Worm (Caenorhabditis elegans) whole organism, L4 larva: ENCODE measurements around the gene bre-3.

Experiments
- F37D6.2 ChIP-seq: sonication (generic microtip); optimal IDR thresholded peaks from 2 replicates; lab custom pipeline; 2016; ENCODE audit warnings: mild to moderate bottlenecking, missing genetic modification characterization, missing compliant biosample characterization
- F49E8.2 ChIP-seq: sonication (generic microtip); optimal IDR thresholded peaks from 2 replicates; lab custom pipeline; 2016; ENCODE audit warnings: missing compliant biosample characterization, mild to moderate bottlenecking, missing genetic modification characterization, borderline replicate concordance
- Y75B8A.6 ChIP-seq: fragments of 200-800 bp; sonication (Bioruptor generic); IDR thresholded peaks from 2 replicates; pipeline ENCODE4 v1.3.6; 2022; ENCODE audit warnings: missing genetic modification reagents, missing genetic modification characterization, missing compliant biosample characterization
- ZK337.2 ChIP-seq: fragments of 200-800 bp; sonication (Bioruptor generic); IDR thresholded peaks from 2 replicates; pipeline ENCODE4 v1.3.6; 2022; ENCODE audit warnings: missing genetic modification reagents, missing genetic modification characterization, missing compliant biosample characterization
- aha-1 ChIP-seq: fragments of 150-350 bp; peaks from one replicate; lab custom pipeline; 2014; ENCODE audit warnings: missing biosample characterization, missing genetic modification characterization
- arid-1 ChIP-seq: fragments of 200-800 bp; sonication (Bioruptor generic); conservative IDR thresholded peaks from 2 replicates; pipeline ENCODE4 v1.3.6; 2022; ENCODE audit warnings: missing genetic modification reagents, missing genetic modification characterization, missing compliant biosample characterization
- attf-4 ChIP-seq: sonication (generic microtip); optimal IDR thresholded peaks from 3 replicates; lab custom pipeline; 2017; ENCODE audit warnings: missing biosample characterization, missing genetic modification characterization
- ceh-20 ChIP-seq: fragments of 200-800 bp; sonication (Bioruptor generic); IDR thresholded peaks from 2 replicates; pipeline ENCODE4 v1.3.6; 2022; ENCODE audit warnings: missing genetic modification reagents, missing genetic modification characterization, missing compliant biosample characterization
- ceh-28 ChIP-seq: fragments of 150-350 bp; optimal IDR thresholded peaks from 2 replicates; lab custom pipeline; 2014; ENCODE audit warnings: missing biosample characterization, missing genetic modification reagents, missing genetic modification characterization
- ceh-44 ChIP-seq: fragments of 200-800 bp; sonication (Bioruptor generic); IDR thresholded peaks from 2 replicates; pipeline ENCODE4 v1.3.6; 2022; ENCODE audit warnings: missing genetic modification reagents, missing genetic modification characterization, missing compliant biosample characterization
- ceh-62 ChIP-seq: sonication (generic microtip); optimal IDR thresholded peaks from 2 replicates; lab custom pipeline; 2017; ENCODE audit warnings: missing biosample characterization, missing genetic modification characterization
- ceh-82 ChIP-seq: sonication (generic microtip); optimal IDR thresholded peaks from 2 replicates; lab custom pipeline; 2017; ENCODE audit warnings: missing biosample characterization, missing genetic modification characterization
- cey-2 ChIP-seq: sonication (generic microtip); optimal IDR thresholded peaks from 3 replicates; lab custom pipeline; 2017; ENCODE audit warnings: missing genetic modification characterization, mild to moderate bottlenecking, missing compliant biosample characterization, antibody characterized with exemption, borderline replicate concordance; ENCODE audit not compliant: insufficient read depth
- daf-16 ChIP-seq, 3 experiments: sonication (generic microtip); optimal IDR thresholded peaks; 2 replicates each; lab custom pipeline; 2016 to 2017; ENCODE audit warnings: missing genetic modification characterization in 3 of 3, missing genetic modification reagents in 3 of 3, mild to moderate bottlenecking in 2 of 3, missing compliant biosample characterization in 2 of 3, missing biosample characterization in 1 of 3, moderate library complexity in 1 of 3
- dmd-9 ChIP-seq: fragments of 200-800 bp; sonication (Bioruptor generic); IDR thresholded peaks from 2 replicates; pipeline ENCODE4 v1.3.6; 2022; ENCODE audit warnings: missing genetic modification reagents, missing genetic modification characterization, missing compliant biosample characterization
- duxl-1 ChIP-seq: sonication (generic microtip); optimal IDR thresholded peaks from 2 replicates; lab custom pipeline; 2016; ENCODE audit warnings: mild to moderate bottlenecking, missing genetic modification characterization, moderate library complexity, missing compliant biosample characterization; ENCODE audit not compliant: poor library complexity
- hif-1 ChIP-seq, 2 experiments: sonication (generic microtip); optimal IDR thresholded peaks; 2 replicates each; lab custom pipeline; 2016 to 2017; ENCODE audit warnings: missing compliant biosample characterization in 2 of 2, missing genetic modification characterization in 2 of 2, missing genetic modification reagents in 2 of 2, missing genotype in 2 of 2, mild to moderate bottlenecking in 1 of 2
- hlh-11 ChIP-seq: fragments of 200-800 bp; sonication (Bioruptor generic); optimal IDR thresholded peaks from 2 replicates; lab custom pipeline; 2018; ENCODE audit warnings: mild to moderate bottlenecking, missing genetic modification characterization, missing compliant biosample characterization
- hlh-30 ChIP-seq: sonication (generic microtip); optimal IDR thresholded peaks from 2 replicates; lab custom pipeline; 2017; ENCODE audit warnings: antibody characterized with exemption, mild to moderate bottlenecking, missing genetic modification characterization, missing compliant biosample characterization; ENCODE audit not compliant: insufficient read depth
- hmg-1.1 ChIP-seq: fragments of 200-800 bp; sonication (Bioruptor generic); IDR thresholded peaks from 2 replicates; pipeline ENCODE4 v1.3.6; 2022; ENCODE audit warnings: missing genetic modification reagents, missing genetic modification characterization, missing compliant biosample characterization
- lim-7 ChIP-seq: fragments of 200-800 bp; sonication (Bioruptor generic); IDR thresholded peaks from 2 replicates; pipeline ENCODE4 v1.3.6; 2022; ENCODE audit warnings: missing genetic modification characterization, missing compliant biosample characterization
- lin-13 ChIP-seq: fragments of 150-350 bp; optimal IDR thresholded peaks from 2 replicates; lab custom pipeline; 2014; ENCODE audit warnings: missing biosample characterization, missing genetic modification reagents, missing genetic modification characterization
- lin-15B ChIP-seq: fragments of 150-350 bp; sonication (generic microtip); optimal IDR thresholded peaks from 3 replicates; lab custom pipeline; 2014; ENCODE audit warnings: missing biosample characterization, missing genetic modification characterization
- lin-29 ChIP-seq: fragments of 200-800 bp; sonication (Bioruptor generic); IDR thresholded peaks from 2 replicates; pipeline ENCODE4 v1.3.6; 2022; ENCODE audit warnings: missing genetic modification reagents, missing genetic modification characterization, missing compliant biosample characterization
- madf-5 ChIP-seq, 2 experiments: fragments of 200-800 bp; sonication (Bioruptor generic); IDR thresholded peaks; 2 replicates each; pipeline ENCODE4 v1.3.6; 2022; ENCODE audit warnings: missing compliant biosample characterization in 2 of 2, missing genetic modification characterization in 2 of 2
- mdl-1 ChIP-seq, 2 experiments: fragments of 150-350 bp in 1 of 2; sonication (generic microtip) in 1 of 2; optimal IDR thresholded peaks; 2 replicates each; lab custom pipeline; 2014 to 2017; ENCODE audit warnings: missing biosample characterization in 2 of 2, missing genetic modification characterization in 2 of 2
- mxl-2 ChIP-seq: fragments of 200-800 bp; sonication (Bioruptor generic); conservative IDR thresholded peaks from 2 replicates; pipeline ENCODE4 v1.3.6; 2022; ENCODE audit warnings: missing genetic modification reagents, missing genetic modification characterization, missing compliant biosample characterization
- mxl-3 ChIP-seq: fragments of 200-800 bp; sonication (Bioruptor generic); optimal IDR thresholded peaks from 2 replicates; lab custom pipeline; 2018; ENCODE audit warnings: mild to moderate bottlenecking, missing genetic modification characterization, missing compliant biosample characterization
- nhr-10 ChIP-seq: fragments of 150-350 bp; optimal IDR thresholded peaks from 2 replicates; lab custom pipeline; 2014; ENCODE audit warnings: missing biosample characterization, missing genetic modification characterization
- nhr-28 ChIP-seq: fragments of 150-350 bp; optimal IDR thresholded peaks from 2 replicates; lab custom pipeline; 2014; ENCODE audit warnings: missing biosample characterization, missing genetic modification characterization
- nhr-42 ChIP-seq: fragments of 200-800 bp; sonication (Bioruptor generic); IDR thresholded peaks from 2 replicates; pipeline ENCODE4 v1.3.6; 2022; ENCODE audit warnings: missing genetic modification characterization, missing compliant biosample characterization
- nhr-48 ChIP-seq: sonication (generic microtip); optimal IDR thresholded peaks from 2 replicates; lab custom pipeline; 2016; ENCODE audit warnings: mild to moderate bottlenecking, missing genetic modification characterization, missing compliant biosample characterization
- nhr-76 ChIP-seq: fragments of 150-350 bp; optimal IDR thresholded peaks from 2 replicates; lab custom pipeline; 2014; ENCODE audit warnings: missing biosample characterization, missing genetic modification characterization
- nhr-77 ChIP-seq: fragments of 150-350 bp; optimal IDR thresholded peaks from 2 replicates; lab custom pipeline; 2014; ENCODE audit warnings: missing biosample characterization, missing genetic modification characterization
- pha-4 ChIP-seq, 2 experiments: fragments of 150-350 bp in 1 of 2; fragments of 200-800 bp in 1 of 2; sonication (Bioruptor generic) in 1 of 2; IDR thresholded peaks in 1 of 2; optimal IDR thresholded peaks in 1 of 2; 2 replicates each; pipeline versions ENCODE4 v1.3.6 to Lab custom; 2014 to 2022; ENCODE audit warnings: missing genetic modification characterization in 2 of 2, missing genetic modification reagents in 2 of 2, missing biosample characterization in 1 of 2, missing compliant biosample characterization in 1 of 2
- set-16 ChIP-seq: fragments of 200-800 bp; sonication (Bioruptor generic); IDR thresholded peaks from 2 replicates; pipeline ENCODE4 v1.3.6; 2022; ENCODE audit warnings: missing genetic modification reagents, missing genetic modification characterization, missing compliant biosample characterization
- spr-3 ChIP-seq: fragments of 200-800 bp; sonication (Bioruptor generic); optimal IDR thresholded peaks from 2 replicates; lab custom pipeline; 2018; ENCODE audit warnings: mild to moderate bottlenecking, missing genetic modification characterization, missing compliant biosample characterization
- tag-97 ChIP-seq: fragments of 200-800 bp; sonication (Bioruptor generic); IDR thresholded peaks from 2 replicates; pipeline ENCODE4 v1.3.6; 2022; ENCODE audit warnings: missing genetic modification characterization, missing compliant biosample characterization
- tra-1 ChIP-seq: fragments of 200-800 bp; sonication (Bioruptor generic); IDR thresholded peaks from 2 replicates; pipeline ENCODE4 v1.3.6; 2022; ENCODE audit warnings: missing genetic modification reagents, missing genetic modification characterization, missing compliant biosample characterization
- vab-7 ChIP-seq: fragments of 200-800 bp; sonication (Bioruptor generic); IDR thresholded peaks from 2 replicates; pipeline ENCODE4 v1.3.6; 2022; ENCODE audit warnings: missing genetic modification reagents, missing genetic modification characterization, missing compliant biosample characterization
- zip-2 ChIP-seq: fragments of 150-350 bp; optimal IDR thresholded peaks from 2 replicates; lab custom pipeline; 2014; ENCODE audit warnings: missing biosample characterization, missing genetic modification characterization

The bre-3 gene

ce11 chrIII:9513006-9513405 is 27.7 kb upstream of the bre-3 start:
- no peak for TF ChIP-seq aha-1 (tag; lab: Kevin White, UChicago)
- no peak for TF ChIP-seq cey-2 (tag; lab: Kevin White, UChicago)
- TF ChIP-seq nhr-77 (tag; lab: Kevin White, UChicago): no peak
- no peak for TF ChIP-seq ceh-62 (tag; lab: Kevin White, UChicago)
- 0 out of 2 replicates have a peak, but pooled peaks have one; percentile 19 for TF ChIP-seq hmg-1.1 (GFP tag; lab: Robert Waterston, UW)

ce11 chrIII:9511660-9512059 is 26.4 kb upstream of the bre-3 start:
- TF ChIP-seq aha-1 (tag; lab: Kevin White, UChicago): peak; percentile 95
- no peak for TF ChIP-seq tra-1

ce11 chrIII:9511055-9511520 is 25.8 kb upstream of the bre-3 start, which contains the start of gene F55H2.5:
F55H2.5 (plus strand) TSS chrIII:9511470.
- TF ChIP-seq mdl-1 (tag; optimal IDR thresholded peaks at IDR 0.05; lab: Kevin White, UChicago) (peak in 1 of 2 experiments; percentile 20), dmd-9 (no peak), nhr-28 (tag; lab: Kevin White, UChicago) (peak; percentile 11), hlh-30 (tag; lab: Kevin White, UChicago) (peak; percentile 76), aha-1 (tag; lab: Kevin White, UChicago) (peak; percentile 11)

- TF ChIP-seq F49E8.2 (no peak), nhr-48 (no peak), F37D6.2 (tag; lab: Kevin White, UChicago) (no peak), ceh-44 (GFP tag; lab: Robert Waterston, UW) (no peak), tag-97 (no peak), zip-2 (no peak), pha-4 (GFP tag; IDR thresholded peaks at IDR 0.05; lab: Robert Waterston, UW) (peak; percentile 9; the same call in 1 of the 2 replicates), pha-4 (tag; optimal IDR thresholded peaks at IDR 0.05; lab: Kevin White, UChicago) (no peak), ceh-82 (tag; lab: Kevin White, UChicago) (no peak), set-16 (no peak), duxl-1 (tag; lab: Kevin White, UChicago) (no peak), vab-7 (GFP tag; lab: Robert Waterston, UW) (no peak), ceh-62 (tag; lab: Kevin White, UChicago) (no peak), ceh-28 (tag; lab: Kevin White, UChicago) (no peak), spr-3 (GFP tag; lab: Kevin White, UChicago) (no peak), Y75B8A.6 (no peak), nhr-76 (no peak), arid-1 (GFP tag; lab: Robert Waterston, UW) (peak; percentile 40; the same call in 1 of the 2 replicates), hlh-11 (tag; lab: Kevin White, UChicago) (no peak), lim-7 (peak; percentile 61), ZK337.2 (GFP tag; lab: Robert Waterston, UW) (no peak), mxl-3 (no peak), lin-13 (peak; percentile 38), nhr-42 (GFP tag; lab: Robert Waterston, UW) (0 out of 2 replicates have a peak, but pooled peaks have one; percentile 45), hmg-1.1 (GFP tag; lab: Robert Waterston, UW) (0 out of 2 replicates have a peak, but pooled peaks have one; percentile 11), daf-16 (GFP tag; optimal IDR thresholded peaks at IDR 0.05; lab: Kevin White, UChicago) (no peak), daf-16 (tag; optimal IDR thresholded peaks at IDR 0.05; lab: Kevin White, UChicago) (no peak), lin-29 (GFP tag; lab: Robert Waterston, UW) (no peak), nhr-10 (no peak), ceh-20 (GFP tag; lab: Robert Waterston, UW) (no peak), nhr-28 (tag; lab: Kevin White, UChicago) (no peak), hif-1 (tag; optimal IDR thresholded peaks at IDR 0.05; lab: Kevin White, UChicago) (no peak), madf-5 (GFP tag; IDR thresholded peaks at IDR 0.05; lab: Robert Waterston, UW) (0 out of 4 replicates have a peak, but pooled peaks of 1 of the 2 experiments have one; percentile 17), dmd-9 (0 out of 2 replicates have a peak, but pooled peaks have one; percentile 10), tra-1 (no peak), lin-15B (no peak), attf-4 (no peak), mxl-2 (GFP tag; lab: Robert Waterston, UW) (no peak)
Observed at ce11 chrIII:9509764-9510370, 24.6 kb upstream of the bre-3 start.
